Fruit fly (Drosophila melanogaster) whole organism, embryonic: ENCODE results near the gene CG12123.

Experiments used
- Atf3 ChIP-seq: fragments of 200-800 bp; sonication (Bioruptor generic); optimal IDR thresholded peaks from 3 replicates; lab custom pipeline; 2016; ENCODE audit warnings: missing biosample characterization, missing genetic modification characterization
- CG1024 ChIP-seq: fragments of 200-800 bp; sonication (Bioruptor generic); IDR thresholded peaks from 2 replicates; pipeline ENCODE4 v1.3.6; 2022; ENCODE audit warnings: missing biosample characterization, missing genetic modification characterization
- CG10274 ChIP-seq: fragments of 200-800 bp; sonication (Bioruptor generic); optimal IDR thresholded peaks from 3 replicates; lab custom pipeline; 2017; ENCODE audit warnings: missing biosample characterization, mild to moderate bottlenecking, missing genetic modification characterization
- CG10565 ChIP-seq: fragments of 200-800 bp; sonication (Bioruptor generic); optimal IDR thresholded peaks from 3 replicates; lab custom pipeline; 2016; ENCODE audit warnings: missing biosample characterization, mild to moderate bottlenecking, missing genetic modification characterization
- CG11085 ChIP-seq: fragments of 200-800 bp; sonication (Bioruptor generic); IDR thresholded peaks from 2 replicates; pipeline ENCODE4 v1.3.6; 2022; ENCODE audit warnings: missing biosample characterization, missing genetic modification characterization
- CG11560 ChIP-seq: fragments of 200-800 bp; sonication (Bioruptor generic); IDR thresholded peaks from 3 replicates; pipeline ENCODE4 v1.3.6; 2022; ENCODE audit warnings: missing biosample characterization, missing genetic modification characterization
- CG12104 ChIP-seq: fragments of 200-800 bp; sonication (Bioruptor generic); optimal IDR thresholded peaks from 3 replicates; lab custom pipeline; 2016; ENCODE audit warnings: missing biosample characterization, missing genetic modification characterization
- CG15269 ChIP-seq: fragments of 200-800 bp; sonication (Bioruptor generic); optimal IDR thresholded peaks from 2 replicates; lab custom pipeline; 2018; ENCODE audit warnings: missing biosample characterization, mild to moderate bottlenecking, missing genetic modification characterization, moderate library complexity
- CG15696 ChIP-seq: fragments of 200-800 bp; sonication (Bioruptor generic); optimal IDR thresholded peaks from 2 replicates; lab custom pipeline; 2019; ENCODE audit warnings: missing biosample characterization, mild to moderate bottlenecking, missing genetic modification characterization, moderate library complexity
- CG16779 ChIP-seq: fragments of 200-800 bp; sonication (Bioruptor generic); IDR thresholded peaks from 2 replicates; pipeline ENCODE4 v1.3.6; 2022; ENCODE audit warnings: missing biosample characterization, missing genetic modification characterization
- CG32532 ChIP-seq: fragments of 200-800 bp; sonication (Bioruptor generic); IDR thresholded peaks from 2 replicates; pipeline ENCODE4 v1.3.6; 2022; ENCODE audit warnings: missing biosample characterization, missing genetic modification characterization
- CG34224 ChIP-seq: fragments of 200-800 bp; sonication (Bioruptor generic); IDR thresholded peaks from 3 replicates; pipeline ENCODE4 v1.3.6; 2022; ENCODE audit warnings: missing biosample characterization, missing genetic modification characterization; ENCODE audit not compliant: partially characterized antibody
- CG4282 ChIP-seq: fragments of 200-800 bp; sonication (Bioruptor generic); optimal IDR thresholded peaks from 2 replicates; lab custom pipeline; 2016; ENCODE audit warnings: missing biosample characterization, missing genetic modification characterization
- CG4404 ChIP-seq: fragments of 200-800 bp; sonication (Bioruptor generic); IDR thresholded peaks from 2 replicates; pipeline ENCODE4 v1.3.6; 2022; ENCODE audit warnings: missing biosample characterization, missing genetic modification characterization
- CG4730 ChIP-seq: fragments of 200-800 bp; sonication (Bioruptor generic); IDR thresholded peaks from 2 replicates; pipeline ENCODE4 v1.3.6; 2022; ENCODE audit warnings: missing biosample characterization, missing genetic modification characterization
- CG7745 ChIP-seq: fragments of 200-800 bp; sonication (Bioruptor generic); optimal IDR thresholded peaks from 2 replicates; lab custom pipeline; 2018; ENCODE audit warnings: missing biosample characterization, mild to moderate bottlenecking, missing genetic modification characterization, moderate library complexity
- CG9609 ChIP-seq: fragments of 200-800 bp; sonication (Bioruptor generic); optimal IDR thresholded peaks from 3 replicates; lab custom pipeline; 2016; ENCODE audit warnings: missing biosample characterization, missing genetic modification characterization
- CG9932 ChIP-seq: fragments of 200-800 bp; sonication (Bioruptor generic); IDR thresholded peaks from 2 replicates; pipeline ENCODE4 v1.3.6; 2022; ENCODE audit warnings: missing biosample characterization, missing genetic modification characterization
- D19B ChIP-seq: fragments of 200-800 bp; sonication (Bioruptor generic); optimal IDR thresholded peaks from 2 replicates; lab custom pipeline; 2017; ENCODE audit warnings: missing biosample characterization, mild to moderate bottlenecking, missing genetic modification characterization
- Dad ChIP-seq: fragments of 200-800 bp; sonication (Bioruptor generic); optimal IDR thresholded peaks from 3 replicates; lab custom pipeline; 2016; ENCODE audit warnings: missing biosample characterization, missing genetic modification characterization
- Dref ChIP-seq: fragments of 200-800 bp; sonication (Bioruptor generic); IDR thresholded peaks from 2 replicates; pipeline ENCODE4 v1.3.6; 2022; ENCODE audit warnings: missing biosample characterization, missing genetic modification characterization
- Elba2 ChIP-seq: fragments of 200-800 bp; sonication (Bioruptor generic); optimal IDR thresholded peaks from 3 replicates; lab custom pipeline; 2016; ENCODE audit warnings: missing biosample characterization, missing genetic modification characterization
- H15 ChIP-seq: fragments of 200-800 bp; sonication (Bioruptor generic); IDR thresholded peaks from 3 replicates; pipeline ENCODE4 v1.3.6; 2022; ENCODE audit warnings: missing biosample characterization, missing genetic modification characterization
- Hey ChIP-seq: fragments of 200-800 bp; sonication (Bioruptor generic); optimal IDR thresholded peaks from 3 replicates; lab custom pipeline; 2018; ENCODE audit warnings: missing biosample characterization, mild to moderate bottlenecking, missing genetic modification characterization
- Hmr ChIP-seq: fragments of 200-800 bp; sonication (Bioruptor generic); optimal IDR thresholded peaks from 3 replicates; lab custom pipeline; 2017; ENCODE audit warnings: mild to moderate bottlenecking, missing biosample characterization, missing genetic modification reagents, missing genetic modification characterization
- Hr51 ChIP-seq, 2 experiments: fragments of 200-800 bp; sonication (Bioruptor generic); optimal IDR thresholded peaks; 2 replicates in 1 of 2; 3 replicates in 1 of 2; lab custom pipeline; 2016 to 2018; ENCODE audit warnings: missing biosample characterization in 2 of 2, missing genetic modification characterization in 2 of 2, mild to moderate bottlenecking in 1 of 2, moderate library complexity in 1 of 2
- Hr78 ChIP-seq, 2 experiments: fragments of 200-800 bp in 1 of 2; fragments of >200 bp in 1 of 2; sonication (Bioruptor generic) in 1 of 2; optimal IDR thresholded peaks; 2 replicates each; lab custom pipeline; 2017 to 2019; ENCODE audit warnings: missing biosample characterization in 2 of 2, missing genetic modification characterization in 2 of 2, mild to moderate bottlenecking in 1 of 2, moderate library complexity in 1 of 2
- Lhr ChIP-seq: fragments of 200-800 bp; sonication (Bioruptor generic); optimal IDR thresholded peaks from 3 replicates; lab custom pipeline; 2017; ENCODE audit warnings: mild to moderate bottlenecking, missing biosample characterization, missing genetic modification reagents, missing genetic modification characterization
- MESR4 ChIP-seq: fragments of 200-800 bp; sonication (Bioruptor generic); optimal IDR thresholded peaks from 2 replicates; lab custom pipeline; 2018; ENCODE audit warnings: missing biosample characterization, mild to moderate bottlenecking, missing genetic modification characterization, moderate library complexity
- Mrtf ChIP-seq: fragments of 200-800 bp; sonication (Bioruptor generic); IDR thresholded peaks from 3 replicates; pipeline ENCODE4 v1.3.6; 2022; ENCODE audit warnings: missing biosample characterization, missing genetic modification characterization
- Myb ChIP-seq: fragments of 200-800 bp; sonication (Bioruptor generic); optimal IDR thresholded peaks from 2 replicates; lab custom pipeline; 2016; ENCODE audit warnings: missing biosample characterization, missing genetic modification characterization
- Ptx1 ChIP-seq: fragments of 200-800 bp; sonication (Bioruptor generic); IDR thresholded peaks from 2 replicates; pipeline ENCODE4 v1.3.6; 2022; ENCODE audit warnings: missing biosample characterization, missing genetic modification characterization
- Ravus ChIP-seq: fragments of 200-800 bp; sonication (Bioruptor generic); IDR thresholded peaks from 2 replicates; pipeline ENCODE4 v1.3.6; 2022; ENCODE audit warnings: missing biosample characterization, missing genetic modification characterization
- Sox102F ChIP-seq: fragments of 200-800 bp; sonication (Bioruptor generic); optimal IDR thresholded peaks from 2 replicates; lab custom pipeline; 2018; ENCODE audit warnings: missing biosample characterization, mild to moderate bottlenecking, missing genetic modification characterization, moderate library complexity
- ac ChIP-seq: fragments of 200-800 bp; sonication (Bioruptor generic); optimal IDR thresholded peaks from 3 replicates; lab custom pipeline; 2017; ENCODE audit warnings: missing biosample characterization, mild to moderate bottlenecking, missing genetic modification characterization
- bowl ChIP-seq: fragments of 200-800 bp; sonication (Bioruptor generic); IDR thresholded peaks from 2 replicates; pipeline ENCODE4 v1.3.6; 2022; ENCODE audit warnings: missing biosample characterization, missing genetic modification characterization
- danr ChIP-seq: fragments of 200-800 bp; sonication (Bioruptor generic); IDR thresholded peaks from 2 replicates; pipeline ENCODE4 v1.3.6; 2022; ENCODE audit warnings: missing biosample characterization, missing genetic modification characterization
- gt ChIP-seq: fragments of 200-800 bp; sonication (Bioruptor generic); IDR thresholded peaks from 2 replicates; pipeline ENCODE4 v1.3.6; 2022; ENCODE audit warnings: missing biosample characterization, missing genetic modification characterization
- hb ChIP-seq: fragments of 200-800 bp; sonication (Bioruptor generic); IDR thresholded peaks from 3 replicates; pipeline ENCODE4 v1.3.6; 2022; ENCODE audit warnings: missing biosample characterization, missing genetic modification characterization; ENCODE audit not compliant: partially characterized antibody
- ind ChIP-seq: fragments of 200-800 bp; sonication (Bioruptor generic); optimal IDR thresholded peaks from 3 replicates; lab custom pipeline; 2016; ENCODE audit warnings: missing biosample characterization, missing genetic modification characterization
- insv ChIP-seq, 2 experiments: fragments of 200-800 bp; sonication (Bioruptor generic); optimal IDR thresholded peaks; 3 replicates each; lab custom pipeline; 2016 to 2018; ENCODE audit warnings: missing biosample characterization in 2 of 2, missing genetic modification characterization in 2 of 2
- lbe ChIP-seq: fragments of 200-800 bp; sonication (Bioruptor generic); optimal IDR thresholded peaks from 2 replicates; lab custom pipeline; 2016; ENCODE audit warnings: missing biosample characterization, mild to moderate bottlenecking, missing genetic modification characterization
- pum ChIP-seq: fragments of 200-800 bp; sonication (Bioruptor generic); optimal IDR thresholded peaks from 2 replicates; lab custom pipeline; 2016; ENCODE audit warnings: missing biosample characterization, missing genetic modification characterization
- ranshi ChIP-seq: fragments of 200-800 bp; sonication (Bioruptor generic); IDR thresholded peaks from 2 replicates; pipeline ENCODE4 v1.3.6; 2022; ENCODE audit warnings: missing biosample characterization, missing genetic modification characterization
- repo ChIP-seq: fragments of 200-800 bp; sonication (Bioruptor generic); optimal IDR thresholded peaks from 2 replicates; lab custom pipeline; 2016; ENCODE audit warnings: missing biosample characterization, missing genetic modification characterization
- sqz ChIP-seq: fragments of 200-800 bp; sonication (Bioruptor generic); optimal IDR thresholded peaks from 3 replicates; lab custom pipeline; 2018; ENCODE audit warnings: missing biosample characterization, mild to moderate bottlenecking, missing genetic modification characterization
- ssp ChIP-seq: fragments of 200-800 bp; sonication (Bioruptor generic); IDR thresholded peaks from 2 replicates; pipeline ENCODE4 v1.3.6; 2022; ENCODE audit warnings: missing biosample characterization, missing genetic modification characterization
- tup ChIP-seq: fragments of 200-800 bp; sonication (Bioruptor generic); optimal IDR thresholded peaks from 2 replicates; lab custom pipeline; 2016; ENCODE audit warnings: missing biosample characterization, mild to moderate bottlenecking, missing genetic modification characterization, moderate library complexity
- twi ChIP-seq: fragments of 200-800 bp; optimal IDR thresholded peaks from 2 replicates; lab custom pipeline; 2019; ENCODE audit warnings: missing biosample characterization, mild to moderate bottlenecking, missing genetic modification characterization, moderate library complexity
- vfl ChIP-seq: fragments of 200-800 bp; sonication (Bioruptor generic); optimal IDR thresholded peaks from 2 replicates; lab custom pipeline; 2016; ENCODE audit warnings: missing biosample characterization, missing genetic modification characterization
- zen ChIP-seq: fragments of 200-800 bp; sonication (Bioruptor generic); optimal IDR thresholded peaks from 3 replicates; lab custom pipeline; 2018; ENCODE audit warnings: missing biosample characterization, mild to moderate bottlenecking, missing genetic modification characterization, moderate library complexity

The CG12123 gene

dm6 chrX:8436656-8437284, 5.4 kb downstream of the CG12123 start, which contains the start of gene CG1440 (continued):
- no peak for TF ChIP-seq Sox102F (GFP tag; lab: Kevin White, UChicago)
- TF ChIP-seq H15 (GFP tag; lab: Robert Waterston, UW): no peak
- TF ChIP-seq CG10274 (GFP tag; lab: Kevin White, UChicago): no peak
- no peak for TF ChIP-seq CG4404
- TF ChIP-seq CG15269 (tag; lab: Kevin White, UChicago): no peak
- TF ChIP-seq Hey (tag; lab: Kevin White, UChicago): no peak
- TF ChIP-seq CG4730: no peak
- no peak for TF ChIP-seq Hmr (GFP tag; lab: Kevin White, UChicago)
- TF ChIP-seq pum: no peak
- TF ChIP-seq CG7745 (tag; lab: Kevin White, UChicago): no peak
- no peak for TF ChIP-seq ranshi (GFP tag; lab: Robert Waterston, UW)
- no peak for TF ChIP-seq vfl (GFP tag; lab: Kevin White, UChicago)
- TF ChIP-seq zen (tag; lab: Kevin White, UChicago): no peak
- TF ChIP-seq twi (tag; lab: Kevin White, UChicago): no peak
- TF ChIP-seq Hr51 (GFP tag; optimal IDR thresholded peaks at IDR 0.05; lab: Kevin White, UChicago): no peak
- no peak for TF ChIP-seq Mrtf (GFP tag; lab: Robert Waterston, UW)
- peak; percentile 42 for TF ChIP-seq MESR4 (GFP tag; lab: Kevin White, UChicago)
- TF ChIP-seq CG32532 (GFP tag; lab: Robert Waterston, UW): peak; percentile 24; the same call in 1 of the 2 replicates
- no peak for TF ChIP-seq bowl
- no peak for TF ChIP-seq CG12104
- no peak for TF ChIP-seq CG1024 (GFP tag; lab: Robert Waterston, UW)
- TF ChIP-seq Dref (GFP tag; lab: Robert Waterston, UW): no peak
- no peak for TF ChIP-seq CG11085 (GFP tag; lab: Robert Waterston, UW)
- TF ChIP-seq danr (GFP tag; lab: Robert Waterston, UW): no peak
- TF ChIP-seq Myb: peak; percentile 43
- no peak for TF ChIP-seq CG10565 (GFP tag; lab: Kevin White, UChicago)
- TF ChIP-seq ac: no peak
- peak; percentile 34 for TF ChIP-seq CG15696
- no peak for TF ChIP-seq D19B (GFP tag; lab: Kevin White, UChicago)
- TF ChIP-seq Atf3 (GFP tag; lab: Kevin White, UChicago): no peak
- 0 out of 2 replicates have a peak, but pooled peaks have one; percentile 42 for TF ChIP-seq CG9932 (GFP tag; lab: Robert Waterston, UW)
- no peak for TF ChIP-seq Ptx1 (GFP tag; lab: Robert Waterston, UW)
- no peak for TF ChIP-seq Hr78 (GFP tag; optimal IDR thresholded peaks at IDR 0.05; lab: Kevin White, UChicago)
- TF ChIP-seq repo (GFP tag; lab: Kevin White, UChicago): no peak
- TF ChIP-seq Ravus (GFP tag; lab: Robert Waterston, UW): no peak
- no peak for TF ChIP-seq Elba2
- TF ChIP-seq insv (GFP tag; optimal IDR thresholded peaks at IDR 0.05; lab: Kevin White, UChicago): peak in 1 of 2 experiments; percentile 21
- no peak for TF ChIP-seq hb
- TF ChIP-seq ssp (GFP tag; lab: Robert Waterston, UW): no peak
- no peak for TF ChIP-seq CG11560 (tag; lab: Robert Waterston, UW)
- no peak for TF ChIP-seq CG9609
- peak; percentile 81 for TF ChIP-seq sqz (GFP tag; lab: Kevin White, UChicago)
- peak; percentile 41 for TF ChIP-seq lbe (GFP tag; lab: Kevin White, UChicago)
- TF ChIP-seq Dad (GFP tag; lab: Kevin White, UChicago): no peak
- no peak for TF ChIP-seq ind (GFP tag; lab: Kevin White, UChicago)
- TF ChIP-seq CG16779 (GFP tag; lab: Robert Waterston, UW): no peak
- no peak for TF ChIP-seq gt
- no peak for TF ChIP-seq CG34224 (GFP tag; lab: Robert Waterston, UW)
- no peak for TF ChIP-seq CG4282
- peak; percentile 60 for TF ChIP-seq Lhr (GFP tag; lab: Kevin White, UChicago)
- no peak for TF ChIP-seq tup (GFP tag; lab: Kevin White, UChicago)
